Worm (Caenorhabditis elegans): ENCODE data around the gene elo-3.

- TF ChIP-seq unc-62 (GFP tag; optimal IDR thresholded peaks at IDR 0.05) (no peak), C06A6.2 (GFP tag; conservative IDR thresholded peaks at IDR 0.05) (no peak), F57A8.1 (GFP tag; optimal IDR thresholded peaks at IDR 0.05) (no peak), F10E7.11 (tag; optimal IDR thresholded peaks at IDR 0.05) (no peak), egl-44 (GFP tag; IDR thresholded peaks at IDR 0.05) (no peak), ceh-79 (tag; optimal IDR thresholded peaks at IDR 0.05) (no peak), efl-1 (GFP tag; optimal IDR thresholded peaks at IDR 0.05) (no peak)
Measured at ce11 chrIV:7212769-7213168, 24.7 kb upstream of the elo-3 start.
